Worm (Caenorhabditis elegans) whole organism, mixed stage, embryonic: ENCODE results near the gene F54E4.3.

Experiments
- M03D4.4 ChIP-seq: sonication (generic microtip); optimal IDR thresholded peaks from 2 replicates; lab custom pipeline; 2017; ENCODE audit warnings: mild to moderate bottlenecking, missing genetic modification characterization, missing compliant biosample characterization
- bed-3 ChIP-seq: fragments of 200-800 bp; sonication (Bioruptor generic); optimal IDR thresholded peaks from 3 replicates; lab custom pipeline; 2018; ENCODE audit warnings: mild to moderate bottlenecking, missing genetic modification characterization, moderate library complexity, missing compliant biosample characterization
- blmp-1 ChIP-seq: fragments of 150-350 bp; optimal IDR thresholded peaks from 2 replicates; lab custom pipeline; 2014; ENCODE audit warnings: missing biosample characterization, missing genetic modification characterization
- ceh-83 ChIP-seq: fragments of 200-800 bp; sonication (Bioruptor generic); optimal IDR thresholded peaks from 2 replicates; lab custom pipeline; 2018; ENCODE audit warnings: mild to moderate bottlenecking, missing genetic modification characterization, missing compliant biosample characterization
- ces-1 ChIP-seq: fragments of 150-350 bp; optimal IDR thresholded peaks from 2 replicates; lab custom pipeline; 2014; ENCODE audit warnings: missing biosample characterization, missing genetic modification reagents, missing genetic modification characterization
- elt-1 ChIP-seq: sonication (generic microtip); optimal IDR thresholded peaks from 2 replicates; lab custom pipeline; 2017; ENCODE audit warnings: missing genetic modification characterization, mild to moderate bottlenecking, missing compliant biosample characterization, antibody characterized with exemption, moderate library complexity, borderline replicate concordance; ENCODE audit not compliant: insufficient read depth
- flh-1 ChIP-seq: fragments of 200-800 bp; sonication (Bioruptor generic); optimal IDR thresholded peaks from 2 replicates; lab custom pipeline; 2018; ENCODE audit warnings: mild to moderate bottlenecking, missing genetic modification characterization, moderate library complexity, missing compliant biosample characterization
- hlh-1 ChIP-seq: fragments of 150-350 bp; optimal IDR thresholded peaks from 2 replicates; lab custom pipeline; 2014; ENCODE audit warnings: missing biosample characterization, missing genetic modification reagents, missing genetic modification characterization
- lin-32 ChIP-seq: fragments of 200-800 bp; sonication (Bioruptor generic); optimal IDR thresholded peaks from 2 replicates; lab custom pipeline; 2018; ENCODE audit warnings: mild to moderate bottlenecking, missing genetic modification characterization, missing compliant biosample characterization
- lsy-2 ChIP-seq: fragments of 150-350 bp; optimal IDR thresholded peaks from 2 replicates; lab custom pipeline; 2014; ENCODE audit warnings: missing biosample characterization, missing genetic modification characterization
- mab-5 ChIP-seq: fragments of 150-350 bp; optimal IDR thresholded peaks from 2 replicates; lab custom pipeline; 2014; ENCODE audit warnings: missing biosample characterization, missing genetic modification characterization
- mep-1 ChIP-seq: fragments of 150-350 bp; optimal IDR thresholded peaks from 2 replicates; lab custom pipeline; 2017; ENCODE audit warnings: missing biosample characterization, missing genetic modification reagents, missing genetic modification characterization, inconsistent platforms
- nhr-12 ChIP-seq: fragments of 150-350 bp; optimal IDR thresholded peaks from 2 replicates; lab custom pipeline; 2014; ENCODE audit warnings: missing biosample characterization, missing genetic modification characterization
- nhr-2 ChIP-seq: fragments of 150-350 bp; optimal IDR thresholded peaks from 2 replicates; lab custom pipeline; 2014; ENCODE audit warnings: missing biosample characterization, missing genetic modification characterization
- nhr-28 ChIP-seq: fragments of 150-350 bp; optimal IDR thresholded peaks from 2 replicates; lab custom pipeline; 2014; ENCODE audit warnings: missing biosample characterization, missing genetic modification characterization
- nhr-76 ChIP-seq: sonication (generic microtip); optimal IDR thresholded peaks from 2 replicates; lab custom pipeline; 2017; ENCODE audit warnings: missing biosample characterization, missing genetic modification characterization
- pha-4 ChIP-seq: fragments of 150-350 bp; optimal IDR thresholded peaks from 2 replicates; lab custom pipeline; 2018; ENCODE audit warnings: missing biosample characterization, missing genetic modification reagents, missing genetic modification characterization
- sem-2 ChIP-seq: fragments of 200-800 bp; sonication (Bioruptor generic); optimal IDR thresholded peaks from 2 replicates; lab custom pipeline; 2018; ENCODE audit warnings: mild to moderate bottlenecking, missing genetic modification characterization, missing compliant biosample characterization
- snpc-4 ChIP-seq: fragments of 150-350 bp; optimal IDR thresholded peaks from 2 replicates; lab custom pipeline; 2014; ENCODE audit warnings: missing biosample characterization, missing genetic modification characterization
- sptf-1 ChIP-seq: sonication (generic microtip); optimal IDR thresholded peaks from 2 replicates; lab custom pipeline; 2017; ENCODE audit warnings: mild to moderate bottlenecking, missing genetic modification characterization, moderate library complexity, missing compliant biosample characterization
- unc-120 ChIP-seq: sonication (generic microtip); optimal IDR thresholded peaks from 2 replicates; lab custom pipeline; 2017; ENCODE audit warnings: missing genetic modification characterization, missing compliant biosample characterization; ENCODE audit not compliant: poor library complexity, severe bottlenecking
- unc-39 ChIP-seq: fragments of 150-350 bp; optimal IDR thresholded peaks from 2 replicates; lab custom pipeline; 2014; ENCODE audit warnings: missing biosample characterization, missing genetic modification characterization
- unc-62 ChIP-seq: fragments of 150-350 bp; optimal IDR thresholded peaks from 2 replicates; lab custom pipeline; 2014; ENCODE audit warnings: missing biosample characterization, missing genetic modification reagents, missing genetic modification characterization
- zip-8 ChIP-seq: fragments of 150-350 bp; optimal IDR thresholded peaks from 2 replicates; lab custom pipeline; 2014; ENCODE audit warnings: missing biosample characterization, missing genetic modification characterization
- ztf-11 ChIP-seq: fragments of 150-350 bp; optimal IDR thresholded peaks from 2 replicates; lab custom pipeline; 2014; ENCODE audit warnings: missing biosample characterization, missing genetic modification characterization

F54E4.3 gene

DNA sequence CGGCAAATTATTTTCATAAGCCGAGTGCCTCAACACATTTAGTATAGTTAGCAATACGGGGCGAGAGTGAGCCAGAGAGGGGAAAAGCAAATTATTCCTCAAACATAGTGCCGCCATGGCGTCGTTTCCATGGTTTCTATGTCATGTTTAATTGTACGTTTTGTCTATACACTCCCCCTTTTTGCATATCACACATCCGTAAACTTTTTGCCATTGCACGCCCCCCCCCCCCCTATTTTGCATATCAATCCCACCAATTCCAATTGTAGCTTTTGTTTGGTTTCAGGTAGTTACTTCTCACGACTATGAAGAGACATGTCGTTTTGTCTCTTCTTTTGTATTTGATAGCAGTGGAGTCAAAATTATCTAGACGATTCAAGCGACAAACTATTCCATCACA, 27.8 kb upstream of the F54E4.3 start, which contains the start of gene C26G2.2:
Gene C26G2.2 (plus strand): TSS at position 301 of the 400 bp plus-strand sequence.
- no peak for TF ChIP-seq ceh-83 (GFP tag; lab: Kevin White, UChicago)

DNA sequence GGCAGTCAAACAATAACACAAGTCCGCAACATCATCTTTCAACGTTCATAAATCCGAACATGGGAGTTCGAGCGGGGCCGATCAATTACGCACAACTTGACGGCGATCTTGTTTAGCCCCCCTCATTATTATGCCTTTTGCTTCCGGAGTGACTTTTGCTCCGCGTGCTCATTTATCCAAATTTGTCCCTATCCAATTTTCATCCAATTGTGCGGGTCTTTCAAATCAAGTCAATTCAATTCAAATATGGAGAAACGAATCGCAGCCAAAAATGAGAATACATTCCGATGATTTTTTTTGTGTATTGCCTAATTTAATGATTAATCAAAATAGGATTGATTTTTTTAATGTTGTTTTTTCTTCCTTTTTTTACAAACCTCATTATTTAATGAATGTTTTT, 26.2 kb upstream of the F54E4.3 start:
- peak; percentile 89 for TF ChIP-seq ces-1
- TF ChIP-seq pha-4 (tag; lab: Kevin White, UChicago), result no peak
- TF ChIP-seq, all 35 proteins: peak for 1

DNA sequence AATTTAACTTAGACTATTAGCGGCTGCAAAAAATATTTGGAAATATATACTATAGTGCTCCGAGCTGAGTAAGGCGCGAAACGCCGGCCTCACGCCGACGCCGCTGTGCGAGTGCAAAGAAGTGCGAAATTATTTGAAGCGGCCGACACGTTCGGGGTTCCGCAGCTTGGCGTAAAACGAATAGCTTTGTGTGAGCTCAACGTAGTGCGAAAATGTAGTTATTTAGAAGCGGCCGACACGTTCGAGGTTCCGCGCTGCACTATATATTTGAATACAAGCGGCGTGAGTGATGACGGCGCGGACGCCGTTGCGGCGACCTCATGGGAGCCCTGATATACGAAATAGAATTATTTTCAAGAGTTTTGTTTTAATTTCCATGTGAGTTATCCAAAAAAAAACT, 25.7 kb upstream of the F54E4.3 start:
- no peak for TF ChIP-seq zip-8
- no peak for TF ChIP-seq ceh-83 (GFP tag; lab: Kevin White, UChicago)
- no peak for TF ChIP-seq snpc-4 (tag; lab: Kevin White, UChicago)
- TF ChIP-seq elt-1 (tag; lab: Kevin White, UChicago), result no peak
- TF ChIP-seq ztf-11 (tag; lab: Kevin White, UChicago), result no peak
- no peak for TF ChIP-seq lsy-2 (tag; lab: Kevin White, UChicago)
- TF ChIP-seq M03D4.4 (tag; lab: Kevin White, UChicago), result no peak
- TF ChIP-seq flh-1 (GFP tag; lab: Kevin White, UChicago), result no peak
- TF ChIP-seq nhr-12 (tag; lab: Kevin White, UChicago), result no peak
- TF ChIP-seq unc-39 (tag; lab: Kevin White, UChicago), result no peak
- TF ChIP-seq sptf-1, result no peak
- no peak for TF ChIP-seq lin-32 (GFP tag; lab: Kevin White, UChicago)
- no peak for TF ChIP-seq unc-62 (GFP tag; lab: Kevin White, UChicago)
- TF ChIP-seq bed-3 (GFP tag; lab: Kevin White, UChicago), result no peak

DNA sequence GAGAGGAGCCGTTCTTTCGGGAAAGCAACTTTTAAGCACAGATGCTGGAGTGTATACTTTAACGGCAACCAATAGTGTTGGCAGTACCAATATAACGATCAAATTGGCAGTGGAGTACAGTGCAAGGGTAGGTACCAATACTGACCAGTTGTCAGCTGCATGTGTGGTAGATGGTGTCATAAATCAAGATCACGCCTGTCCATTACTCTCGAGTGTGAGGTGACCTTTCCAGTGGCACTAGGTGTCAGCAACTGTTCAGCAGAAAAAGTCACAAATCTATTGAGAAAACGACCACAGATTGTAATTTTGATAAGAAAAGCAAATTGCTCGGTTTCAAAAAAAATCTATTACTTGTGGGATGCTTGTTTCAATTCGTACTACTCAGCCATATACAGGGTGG, 23.2 kb upstream of the F54E4.3 start:
- TF ChIP-seq unc-120 (tag; lab: Kevin White, UChicago) (no peak), nhr-28 (no peak), bed-3 (GFP tag; lab: Kevin White, UChicago) (no peak), nhr-2 (tag; lab: Kevin White, UChicago) (peak; percentile 16), mep-1 (tag; lab: Kevin White, UChicago) (no peak), ces-1 (no peak), unc-62 (GFP tag; lab: Kevin White, UChicago) (peak; percentile 76), hlh-1 (tag; lab: Kevin White, UChicago) (peak; percentile 89)

DNA sequence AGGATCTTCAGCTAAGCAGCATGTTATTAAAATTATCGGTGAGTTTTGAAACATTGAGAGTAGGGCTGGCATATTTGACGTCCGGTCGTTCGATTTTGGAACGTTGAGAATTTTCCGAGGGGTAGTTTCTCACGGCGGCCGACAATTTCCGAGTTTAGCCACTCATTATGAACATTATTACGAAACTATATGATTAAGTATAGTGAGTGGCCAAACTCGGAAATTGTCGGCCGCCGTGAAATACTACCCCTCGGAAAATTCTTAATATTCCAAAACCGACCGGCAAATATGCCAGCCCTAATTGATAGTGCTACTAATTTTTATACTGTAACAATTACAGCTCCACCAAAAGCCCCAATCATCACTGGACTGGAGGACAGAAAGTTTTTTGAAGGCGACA, 21.2 kb upstream of the F54E4.3 start:
- TF ChIP-seq unc-120 (tag; lab: Kevin White, UChicago) (no peak), nhr-12 (tag; lab: Kevin White, UChicago) (no peak), blmp-1 (tag; lab: Kevin White, UChicago) (no peak), ceh-83 (GFP tag; lab: Kevin White, UChicago) (no peak), sptf-1 (no peak), ces-1 (no peak), ztf-11 (tag; lab: Kevin White, UChicago) (no peak), snpc-4 (tag; lab: Kevin White, UChicago) (no peak), unc-39 (tag; lab: Kevin White, UChicago) (no peak), hlh-1 (tag; lab: Kevin White, UChicago) (no peak), zip-8 (no peak), nhr-76 (tag; lab: Kevin White, UChicago) (no peak), mab-5 (tag; lab: Kevin White, UChicago) (no peak)
- TF ChIP-seq, all 35 proteins: peak for 0

DNA sequence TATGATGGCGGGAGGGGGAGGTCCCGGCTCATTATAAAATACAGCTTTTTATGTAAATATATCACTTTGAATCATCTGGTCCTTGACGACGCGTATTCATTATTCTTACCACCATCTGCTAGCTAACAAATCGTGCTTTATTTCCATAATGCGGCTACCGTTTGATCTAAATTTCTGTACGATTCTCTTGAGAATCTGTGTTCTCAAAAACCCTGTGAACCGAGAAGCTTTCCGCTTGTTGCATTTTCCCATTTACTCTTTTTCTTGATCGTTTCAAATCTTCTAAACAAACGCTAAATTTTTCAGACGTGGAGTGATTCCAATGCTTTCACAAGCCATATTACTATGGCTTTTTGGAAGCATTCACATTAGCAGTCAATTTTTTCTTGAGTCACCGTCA, 18.4 kb upstream of the F54E4.3 start, which contains the start of gene syg-2:
Gene syg-2 (plus strand): TSS at position 301 of the 400 bp plus-strand sequence.
- no peak for TF ChIP-seq blmp-1 (tag; lab: Kevin White, UChicago)
- no peak for TF ChIP-seq unc-120 (tag; lab: Kevin White, UChicago)
- no peak for TF ChIP-seq ces-1
- TF ChIP-seq nhr-2 (tag; lab: Kevin White, UChicago), result no peak
- no peak for TF ChIP-seq M03D4.4 (tag; lab: Kevin White, UChicago)

DNA sequence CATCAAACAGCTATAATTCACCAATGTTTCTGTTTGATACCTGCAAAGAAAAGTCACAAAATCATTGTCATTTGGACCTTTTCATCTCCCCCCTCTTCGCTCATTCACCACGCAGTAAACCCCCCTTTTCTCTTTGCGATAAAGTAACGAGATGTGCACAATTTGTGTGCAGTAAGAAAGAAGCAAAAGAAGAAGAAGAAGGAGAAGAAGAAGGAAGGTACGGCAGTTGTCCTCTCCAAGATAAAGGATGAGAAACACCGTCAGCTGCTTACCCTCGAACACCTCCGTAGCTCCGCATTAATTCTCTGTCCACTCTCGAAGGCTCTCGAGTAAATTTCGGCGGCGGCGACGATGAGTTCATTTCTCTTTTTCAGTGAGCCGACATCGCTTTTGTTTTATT, 17.3 kb upstream of the F54E4.3 start:
- TF ChIP-seq unc-120 (tag; lab: Kevin White, UChicago) (peak; percentile 78), nhr-76 (tag; lab: Kevin White, UChicago) (no peak), unc-62 (GFP tag; lab: Kevin White, UChicago) (peak; percentile 78), sem-2 (GFP tag; lab: Kevin White, UChicago) (no peak), hlh-1 (tag; lab: Kevin White, UChicago) (peak; percentile 99), ceh-83 (GFP tag; lab: Kevin White, UChicago) (no peak), ces-1 (peak; percentile 27), mab-5 (tag; lab: Kevin White, UChicago) (peak; percentile 25)
